Fruit fly (Drosophila melanogaster) whole organism, embryonic: Measurements from ENCODE around the gene Desat1.

Experiments
- Bdp1 ChIP-seq: fragments of 200-800 bp; sonication (Bioruptor generic); optimal IDR thresholded peaks from 3 replicates; lab custom pipeline; 2016; ENCODE audit warnings: missing biosample characterization, missing genetic modification characterization
- Bgb ChIP-seq: fragments of 200-800 bp; sonication (Bioruptor generic); IDR thresholded peaks from 2 replicates; pipeline ENCODE4 v1.3.6; 2022; ENCODE audit warnings: missing biosample characterization, missing genetic modification characterization; ENCODE audit not compliant: partially characterized antibody
- CG11085 ChIP-seq: fragments of 200-800 bp; sonication (Bioruptor generic); IDR thresholded peaks from 2 replicates; pipeline ENCODE4 v1.3.6; 2022; ENCODE audit warnings: missing biosample characterization, missing genetic modification characterization
- CG11247 ChIP-seq: fragments of 200-800 bp; sonication (Bioruptor generic); IDR thresholded peaks from 2 replicates; pipeline ENCODE4 v1.3.6; 2022; ENCODE audit warnings: missing biosample characterization, missing genetic modification characterization
- CG12236 ChIP-seq: fragments of 200-800 bp; sonication (Bioruptor generic); optimal IDR thresholded peaks from 2 replicates; lab custom pipeline; 2016; ENCODE audit warnings: missing biosample characterization, missing genetic modification characterization
- CG12769 ChIP-seq: fragments of 200-800 bp; sonication (Bioruptor generic); optimal IDR thresholded peaks from 2 replicates; lab custom pipeline; 2019; ENCODE audit warnings: missing biosample characterization, mild to moderate bottlenecking, missing genetic modification characterization, moderate library complexity
- CG14965 ChIP-seq: fragments of 200-800 bp; sonication (Bioruptor generic); optimal IDR thresholded peaks from 2 replicates; lab custom pipeline; 2016; ENCODE audit warnings: missing biosample characterization, missing genetic modification characterization, borderline replicate concordance
- CG1603 ChIP-seq: fragments of 200-800 bp; sonication (Bioruptor generic); optimal IDR thresholded peaks from 2 replicates; lab custom pipeline; 2019; ENCODE audit warnings: missing biosample characterization, mild to moderate bottlenecking, missing genetic modification characterization, moderate library complexity
- CG17361 ChIP-seq: fragments of 200-800 bp; sonication (Bioruptor generic); IDR thresholded peaks from 3 replicates; pipeline ENCODE4 v1.3.6; 2022; ENCODE audit warnings: missing biosample characterization, missing genetic modification characterization
- CG18011 ChIP-seq: fragments of 200-800 bp; sonication (Bioruptor generic); optimal IDR thresholded peaks from 2 replicates; lab custom pipeline; 2017; ENCODE audit warnings: missing biosample characterization, missing genetic modification characterization, mild to moderate bottlenecking, moderate library complexity, missing genotype
- CG3281 ChIP-seq: fragments of 200-800 bp; sonication (Bioruptor generic); optimal IDR thresholded peaks from 3 replicates; lab custom pipeline; 2017; ENCODE audit warnings: missing biosample characterization, mild to moderate bottlenecking, missing genetic modification characterization
- CG3726 ChIP-seq: fragments of 200-800 bp; sonication (Bioruptor generic); IDR thresholded peaks from 3 replicates; pipeline ENCODE4, ENCODE4 v1.3.6; 2022; ENCODE audit warnings: missing biosample characterization, missing genetic modification characterization
- CG3995 ChIP-seq: fragments of 200-800 bp; sonication (Bioruptor generic); optimal IDR thresholded peaks from 3 replicates; lab custom pipeline; 2016; ENCODE audit warnings: missing biosample characterization, missing genetic modification characterization
- CG4424 ChIP-seq: fragments of 200-800 bp; sonication (Bioruptor generic); optimal IDR thresholded peaks from 3 replicates; lab custom pipeline; 2016; ENCODE audit warnings: missing biosample characterization, missing genetic modification characterization
- CG4820 ChIP-seq: fragments of 200-800 bp; sonication (Bioruptor generic); optimal IDR thresholded peaks from 3 replicates; lab custom pipeline; 2016; ENCODE audit warnings: missing biosample characterization, missing genetic modification characterization
- CG6254 ChIP-seq: fragments of 200-800 bp; sonication (Bioruptor generic); optimal IDR thresholded peaks from 3 replicates; lab custom pipeline; 2017; ENCODE audit warnings: mild to moderate bottlenecking, missing biosample characterization, missing genetic modification reagents, missing genetic modification characterization
- CG8089 ChIP-seq: fragments of 200-800 bp; sonication (Bioruptor generic); optimal IDR thresholded peaks from 3 replicates; lab custom pipeline; 2016; ENCODE audit warnings: missing biosample characterization, missing genetic modification characterization
- CG8359 ChIP-seq: fragments of 200-800 bp; sonication (Bioruptor generic); optimal IDR thresholded peaks from 2 replicates; lab custom pipeline; 2017; ENCODE audit warnings: missing biosample characterization, mild to moderate bottlenecking, missing genetic modification characterization, borderline replicate concordance
- CHES-1-like ChIP-seq: fragments of 200-800 bp; sonication (Bioruptor generic); optimal IDR thresholded peaks from 2 replicates; lab custom pipeline; 2016; ENCODE audit warnings: missing biosample characterization, missing genetic modification characterization
- D19B ChIP-seq: fragments of 200-800 bp; sonication (Bioruptor generic); optimal IDR thresholded peaks from 2 replicates; lab custom pipeline; 2017; ENCODE audit warnings: missing biosample characterization, mild to moderate bottlenecking, missing genetic modification characterization
- Dll ChIP-seq: fragments of 200-800 bp; sonication (Bioruptor generic); IDR thresholded peaks from 4 replicates; pipeline ENCODE4 v1.3.6; 2022; ENCODE audit warnings: missing biosample characterization, missing genetic modification characterization; ENCODE audit not compliant: partially characterized antibody
- Dp ChIP-seq: fragments of 200-800 bp; sonication (Bioruptor generic); optimal IDR thresholded peaks from 2 replicates; lab custom pipeline; 2018; ENCODE audit warnings: missing biosample characterization, mild to moderate bottlenecking, missing genetic modification characterization, moderate library complexity
- Dref ChIP-seq: fragments of 200-800 bp; sonication (Bioruptor generic); IDR thresholded peaks from 2 replicates; pipeline ENCODE4 v1.3.6; 2022; ENCODE audit warnings: missing biosample characterization, missing genetic modification characterization
- HHEX ChIP-seq: fragments of 200-800 bp; sonication (Bioruptor generic); optimal IDR thresholded peaks from 3 replicates; lab custom pipeline; 2017; ENCODE audit warnings: missing biosample characterization, mild to moderate bottlenecking, missing genetic modification characterization, missing genetic modification reagents
- Hr39 ChIP-seq: fragments of >200 bp; optimal IDR thresholded peaks from 2 replicates; lab custom pipeline; 2017
- Hr51 ChIP-seq, 2 experiments: fragments of 200-800 bp; sonication (Bioruptor generic); optimal IDR thresholded peaks; 2 replicates in 1 of 2; 3 replicates in 1 of 2; lab custom pipeline; 2016 to 2018; ENCODE audit warnings: missing biosample characterization in 2 of 2, missing genetic modification characterization in 2 of 2, mild to moderate bottlenecking in 1 of 2, moderate library complexity in 1 of 2
- bigmax ChIP-seq: fragments of 200-800 bp; sonication (Bioruptor generic); optimal IDR thresholded peaks from 2 replicates; lab custom pipeline; 2018; ENCODE audit warnings: missing biosample characterization, mild to moderate bottlenecking, missing genetic modification characterization
- bowl ChIP-seq: fragments of 200-800 bp; sonication (Bioruptor generic); IDR thresholded peaks from 2 replicates; pipeline ENCODE4 v1.3.6; 2022; ENCODE audit warnings: missing biosample characterization, missing genetic modification characterization
- cad ChIP-seq: fragments of >200 bp; optimal IDR thresholded peaks from 2 replicates; lab custom pipeline; 2017; ENCODE audit warnings: missing biosample characterization, missing genetic modification characterization
- da ChIP-seq: fragments of 200-800 bp; sonication (Bioruptor generic); optimal IDR thresholded peaks from 2 replicates; lab custom pipeline; 2016; ENCODE audit warnings: missing biosample characterization, missing genetic modification characterization
- fd102C ChIP-seq: fragments of 200-800 bp; sonication (Bioruptor generic); optimal IDR thresholded peaks from 2 replicates; lab custom pipeline; 2018; ENCODE audit warnings: missing biosample characterization, mild to moderate bottlenecking, missing genetic modification characterization, moderate library complexity
- fd3F ChIP-seq: fragments of 200-800 bp; sonication (Bioruptor generic); optimal IDR thresholded peaks from 2 replicates; lab custom pipeline; 2018; ENCODE audit warnings: missing biosample characterization, mild to moderate bottlenecking, missing genetic modification characterization, moderate library complexity
- ftz-f1 ChIP-seq: fragments of 200-800 bp; sonication (Bioruptor generic); optimal IDR thresholded peaks from 2 replicates; lab custom pipeline; 2016; ENCODE audit warnings: missing biosample characterization, missing genetic modification characterization
- fu2 ChIP-seq: fragments of 200-800 bp; sonication (Bioruptor generic); optimal IDR thresholded peaks from 2 replicates; lab custom pipeline; 2016; ENCODE audit warnings: missing biosample characterization, missing genetic modification characterization
- gcm2 ChIP-seq: fragments of 200-800 bp; sonication (Bioruptor generic); optimal IDR thresholded peaks from 2 replicates; lab custom pipeline; 2016; ENCODE audit warnings: missing biosample characterization, missing genetic modification characterization
- grn ChIP-seq: fragments of 200-800 bp; sonication (Bioruptor generic); optimal IDR thresholded peaks from 3 replicates; lab custom pipeline; 2017; ENCODE audit warnings: missing biosample characterization, missing genetic modification characterization
- jing ChIP-seq: fragments of 200-800 bp; sonication (Bioruptor generic); optimal IDR thresholded peaks from 2 replicates; lab custom pipeline; 2018; ENCODE audit warnings: missing biosample characterization, mild to moderate bottlenecking, missing genetic modification characterization
- lilli ChIP-seq: fragments of 200-800 bp; sonication (Bioruptor generic); optimal IDR thresholded peaks from 3 replicates; lab custom pipeline; 2016; ENCODE audit warnings: missing biosample characterization, missing genetic modification characterization
- lmd ChIP-seq: fragments of 200-800 bp; sonication (Bioruptor generic); IDR thresholded peaks from 2 replicates; pipeline ENCODE4 v1.3.6; 2022; ENCODE audit warnings: missing biosample characterization, missing genetic modification characterization
- maf-S ChIP-seq: fragments of 200-800 bp; sonication (Bioruptor generic); optimal IDR thresholded peaks from 2 replicates; lab custom pipeline; 2016; ENCODE audit warnings: missing biosample characterization, missing genetic modification characterization
- mld ChIP-seq: fragments of 200-800 bp; sonication (Bioruptor generic); IDR thresholded peaks from 3 replicates; pipeline ENCODE4 v1.3.6; 2022; ENCODE audit warnings: missing biosample characterization, missing genetic modification characterization; ENCODE audit not compliant: partially characterized antibody
- nom ChIP-seq: fragments of 200-800 bp; sonication (Bioruptor generic); optimal IDR thresholded peaks from 2 replicates; lab custom pipeline; 2017; ENCODE audit warnings: missing biosample characterization, missing genetic modification characterization, mild to moderate bottlenecking, moderate library complexity, missing genetic modification reagents
- odd ChIP-seq: fragments of 200-800 bp; sonication (Bioruptor generic); optimal IDR thresholded peaks from 2 replicates; lab custom pipeline; 2017; ENCODE audit warnings: missing biosample characterization, mild to moderate bottlenecking, missing genetic modification characterization
- phol ChIP-seq: fragments of 200-800 bp; sonication (Bioruptor generic); optimal IDR thresholded peaks from 3 replicates; lab custom pipeline; 2018; ENCODE audit warnings: missing biosample characterization, mild to moderate bottlenecking, missing genetic modification characterization, moderate library complexity
- rib ChIP-seq: fragments of 200-800 bp; sonication (Bioruptor generic); IDR thresholded peaks from 2 replicates; pipeline ENCODE4 v1.3.6; 2022; ENCODE audit warnings: missing biosample characterization, missing genetic modification characterization
- run ChIP-seq: fragments of 200-800 bp; sonication (Bioruptor generic); optimal IDR thresholded peaks from 3 replicates; lab custom pipeline; 2018; ENCODE audit warnings: missing biosample characterization, mild to moderate bottlenecking, missing genetic modification characterization
- sens ChIP-seq: fragments of 200-800 bp; sonication (Bioruptor generic); peaks from one replicate; lab custom pipeline; 2016; ENCODE audit warnings: missing biosample characterization, missing genetic modification characterization
- slou ChIP-seq: fragments of 200-800 bp; sonication (Bioruptor generic); optimal IDR thresholded peaks from 3 replicates; lab custom pipeline; 2016; ENCODE audit warnings: missing biosample characterization, missing genetic modification characterization
- sug ChIP-seq: fragments of 200-800 bp; optimal IDR thresholded peaks from 2 replicates; lab custom pipeline; 2019; ENCODE audit warnings: missing biosample characterization, mild to moderate bottlenecking, missing genetic modification characterization, moderate library complexity
- tgo ChIP-seq: fragments of 200-800 bp; sonication (Bioruptor generic); IDR thresholded peaks from 3 replicates; pipeline ENCODE4 v1.3.6; 2022; ENCODE audit warnings: missing biosample characterization, missing genetic modification characterization
- unc-4 ChIP-seq: fragments of 200-800 bp; sonication (Bioruptor generic); IDR thresholded peaks from 2 replicates; pipeline ENCODE4 v1.3.6; 2022; ENCODE audit warnings: missing biosample characterization, missing genetic modification characterization; ENCODE audit not compliant: partially characterized antibody
- zfh1 ChIP-seq: fragments of 200-800 bp; sonication (Bioruptor generic); IDR thresholded peaks from 3 replicates; pipeline ENCODE4 v1.3.6; 2022; ENCODE audit warnings: missing biosample characterization, missing genetic modification characterization

Gene Desat1

dm6 chr3R:12429120-12429610 is 10.2 kb upstream of the Desat1 start, which contains the start of the genes CG5641 and CG5245 (continued):
- TF ChIP-seq rib (GFP tag; lab: Robert Waterston, UW) (no peak), CG4820 (GFP tag; lab: Kevin White, UChicago) (no peak), fd102C (GFP tag; lab: Kevin White, UChicago) (no peak), tgo (GFP tag; lab: Robert Waterston, UW) (no peak), cad (GFP tag; lab: Kevin White, UChicago) (no peak), Hr39 (lab: Kevin White, UChicago) (no peak), CG6254 (GFP tag; lab: Kevin White, UChicago) (no peak), CG3281 (no peak), CHES-1-like (GFP tag; lab: Kevin White, UChicago) (no peak), Hr51 (GFP tag; optimal IDR thresholded peaks at IDR 0.05; lab: Kevin White, UChicago) (no peak), CG3726 (no peak), ftz-f1 (GFP tag; lab: Kevin White, UChicago) (no peak), CG14965 (no peak), CG11247 (no peak), maf-S (GFP tag; lab: Kevin White, UChicago) (no peak), mld (no peak), bigmax (GFP tag; lab: Kevin White, UChicago) (no peak), da (no peak), zfh1 (GFP tag; lab: Robert Waterston, UW) (0 out of 3 replicates have a peak, but pooled peaks have one; percentile 10), fd3F (GFP tag; lab: Kevin White, UChicago) (no peak), CG8089 (no peak), slou (no peak), grn (GFP tag; lab: Kevin White, UChicago) (no peak), CG12769 (tag; lab: Kevin White, UChicago) (no peak), sens (peak; percentile 34), nom (no peak), Bdp1 (GFP tag; lab: Kevin White, UChicago) (no peak), fu2 (GFP tag; lab: Kevin White, UChicago) (no peak), Dp (GFP tag; lab: Kevin White, UChicago) (peak; percentile 60), lilli (no peak), unc-4 (GFP tag; lab: Robert Waterston, UW) (no peak)

dm6 chr3R:12431030-12431489 is 8.3 kb upstream of the Desat1 start, which contains the start of gene Prosalpha2:
TSS of gene Prosalpha2 (plus strand) at chr3R:12431321.
- TF ChIP-seq bowl (no peak), run (tag; lab: Kevin White, UChicago) (no peak), Dll (0 out of 4 replicates have a peak, but pooled peaks have one; percentile 29), CG11085 (GFP tag; lab: Robert Waterston, UW) (no peak), sens (peak; percentile 33), CG17361 (GFP tag; lab: Robert Waterston, UW) (0 out of 3 replicates have a peak, but pooled peaks have one; percentile 27), sug (tag; lab: Kevin White, UChicago) (peak; percentile 40), Dref (GFP tag; lab: Robert Waterston, UW) (peak; percentile 25; the same call in 1 of the 2 replicates), CG1603 (tag; lab: Kevin White, UChicago) (peak; percentile 55), CG18011 (no peak), odd (no peak), lmd (GFP tag; lab: Robert Waterston, UW) (peak; percentile 15; the same call in 1 of the 2 replicates), Bgb (GFP tag; lab: Robert Waterston, UW) (no peak), phol (peak; percentile 46), gcm2 (GFP tag; lab: Kevin White, UChicago) (no peak), HHEX (GFP tag; lab: Kevin White, UChicago) (no peak), CG8359 (GFP tag; lab: Kevin White, UChicago) (no peak), CG3995 (GFP tag; lab: Kevin White, UChicago) (no peak), CG12236 (no peak), D19B (no peak), CG4424 (GFP tag; lab: Kevin White, UChicago) (peak; percentile 3), jing (GFP tag; lab: Kevin White, UChicago) (no peak)
